Worm (Caenorhabditis elegans) whole organism, L4/young adult: ENCODE measurements around the gene irld-57.

ENCODE experiments used
- W03F9.2 ChIP-seq: fragments of 150-350 bp; optimal IDR thresholded peaks from 2 replicates; lab custom pipeline; 2014; ENCODE audit warnings: missing biosample characterization, missing genetic modification characterization
- him-1 ChIP-seq: sonication (generic microtip); optimal IDR thresholded peaks from 2 replicates; lab custom pipeline; 2016; ENCODE audit warnings: missing genotype, missing genetic modification reagents, missing genetic modification characterization, missing compliant biosample characterization

DNA sequence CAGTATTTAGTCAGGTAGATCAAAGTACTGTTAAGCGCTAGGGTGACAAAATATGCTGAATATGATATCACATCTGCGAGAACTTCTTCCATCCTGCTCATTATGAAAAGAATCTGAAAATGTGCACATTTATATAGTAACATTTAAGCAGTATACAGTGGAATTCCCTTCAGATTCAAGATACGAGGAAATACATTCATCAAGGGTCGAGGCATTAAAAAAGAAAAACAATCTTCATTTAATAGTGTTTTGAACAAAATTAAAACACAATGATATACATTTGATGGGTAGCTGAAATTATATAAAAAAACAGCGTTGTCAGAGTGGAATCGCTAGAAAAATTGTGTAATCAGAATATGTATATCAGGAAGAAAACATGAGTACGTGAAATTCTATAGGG, 9.2 kb upstream of the irld-57 start, which contains the start of gene str-27:
- TF ChIP-seq him-1 (tag; lab: Kevin White, UChicago) (no peak), W03F9.2 (no peak)
